Worm (Caenorhabditis elegans) whole organism, early embryonic: Measurements from ENCODE around the gene clec-166.

Source experiments
- ama-1 ChIP-seq: fragments of 150-350 bp; optimal IDR thresholded peaks from 2 replicates; lab custom pipeline; 2014
- flt-1 ChIP-seq: fragments of 200-800 bp; sonication (Bioruptor generic); IDR thresholded peaks from 2 replicates; pipeline ENCODE4 v1.3.6; 2022; ENCODE audit warnings: missing genetic modification characterization, missing compliant biosample characterization
- hmbx-1 ChIP-seq: sonication (generic microtip); optimal IDR thresholded peaks from 2 replicates; lab custom pipeline; 2016; ENCODE audit warnings: mild to moderate bottlenecking, missing genetic modification characterization, missing compliant biosample characterization
- scrt-1 ChIP-seq: fragments of 200-800 bp; sonication (Bioruptor generic); IDR thresholded peaks from 2 replicates; pipeline ENCODE4 v1.3.6; 2022; ENCODE audit warnings: missing genetic modification characterization, missing compliant biosample characterization
- tbx-37 ChIP-seq: fragments of 200-800 bp; sonication (Bioruptor generic); conservative IDR thresholded peaks from 2 replicates; pipeline ENCODE4 v1.3.6; 2022; ENCODE audit warnings: missing genetic modification reagents, missing genetic modification characterization, missing compliant biosample characterization
- tra-4 ChIP-seq: sonication (generic microtip); optimal IDR thresholded peaks from 2 replicates; lab custom pipeline; 2017; ENCODE audit warnings: missing genetic modification characterization, missing compliant biosample characterization

- TF ChIP-seq hmbx-1 (tag; lab: Kevin White, UChicago) (no peak), flt-1 (GFP tag; lab: Robert Waterston, UW) (no peak), tbx-37 (GFP tag; lab: Robert Waterston, UW) (no peak), ama-1 (lab: Kevin White, UChicago) (no peak), tra-4 (tag; lab: Kevin White, UChicago) (no peak), scrt-1 (GFP tag; lab: Robert Waterston, UW) (no peak)
Measured at ce11 chrIV:1277067-1277466, 25.9 kb upstream of the clec-166 start.
